Worm (Caenorhabditis elegans): ENCODE measurements around the gene nduf-9.

DNA sequence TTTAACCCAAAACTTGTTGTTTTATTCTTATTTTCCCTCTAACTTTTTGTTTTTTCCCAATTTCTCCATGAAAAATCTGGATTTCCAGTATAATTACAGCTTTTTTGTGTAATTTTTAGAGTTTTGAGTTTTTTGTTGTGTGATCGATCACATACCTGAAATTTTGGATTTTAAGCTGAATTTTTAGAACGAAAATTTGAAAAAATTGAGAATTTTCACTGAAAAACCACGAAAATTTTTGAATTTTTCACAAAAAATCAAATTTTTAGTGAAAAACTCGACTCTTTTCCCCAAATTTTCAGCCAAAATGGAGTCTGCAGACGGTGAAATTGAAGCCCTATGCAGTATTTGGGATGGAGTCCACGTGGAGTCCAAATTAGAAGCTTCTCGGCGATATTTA is 48.8 kb upstream of the nduf-9 start, which contains the start of gene Y53G8AR.5:
- TF ChIP-seq elt-1 (tag; optimal IDR thresholded peaks at IDR 0.05) (no peak), unc-62 (GFP tag; optimal IDR thresholded peaks at IDR 0.05) (no peak), egl-27 (tag; optimal IDR thresholded peaks at IDR 0.05) (no peak), elt-3 (tag; optimal IDR thresholded peaks at IDR 0.05) (no peak), fos-1 (tag; optimal IDR thresholded peaks at IDR 0.05) (no peak), unc-55 (GFP tag; optimal IDR thresholded peaks at IDR 0.05) (no peak), ztf-11 (tag; optimal IDR thresholded peaks at IDR 0.05) (no peak), R02D3.7 (tag; optimal IDR thresholded peaks at IDR 0.05) (no peak), alr-1 (tag; optimal IDR thresholded peaks at IDR 0.05) (no peak), nhr-6 (tag; optimal IDR thresholded peaks at IDR 0.05) (no peak), mdl-1 (tag; optimal IDR thresholded peaks at IDR 0.05) (no peak), blmp-1 (tag; optimal IDR thresholded peaks at IDR 0.05; ENCODE audit: insufficient read depth) (no peak), lin-11 (tag; optimal IDR thresholded peaks at IDR 0.05) (no peak)

Data from whole organism, L2 larva.